Fruit fly (Drosophila melanogaster): ENCODE data around the gene Cad96Ca.

Cad96Ca gene

DNA sequence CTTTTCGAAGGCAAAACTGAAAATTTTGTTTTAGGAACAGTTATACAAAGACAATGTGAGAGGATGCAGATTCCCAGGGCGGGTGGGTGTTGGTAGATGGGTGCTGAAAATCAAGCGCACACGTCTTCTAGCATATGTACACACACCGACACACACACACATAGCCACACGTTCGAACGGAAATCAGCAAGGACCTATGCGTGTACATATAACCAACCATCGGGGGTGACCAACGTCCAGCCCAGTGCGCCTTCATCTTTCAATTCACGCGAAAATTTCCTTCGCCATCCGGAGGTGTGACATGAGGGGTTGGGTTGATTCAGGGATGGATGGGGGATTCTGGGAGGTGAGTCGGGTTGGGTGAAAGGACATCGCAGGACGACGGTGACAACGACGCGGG, 26.7 kb downstream of the Cad96Ca start:
- no peak for TF ChIP-seq noc (tag; optimal IDR thresholded peaks at IDR 0.05)

DNA sequence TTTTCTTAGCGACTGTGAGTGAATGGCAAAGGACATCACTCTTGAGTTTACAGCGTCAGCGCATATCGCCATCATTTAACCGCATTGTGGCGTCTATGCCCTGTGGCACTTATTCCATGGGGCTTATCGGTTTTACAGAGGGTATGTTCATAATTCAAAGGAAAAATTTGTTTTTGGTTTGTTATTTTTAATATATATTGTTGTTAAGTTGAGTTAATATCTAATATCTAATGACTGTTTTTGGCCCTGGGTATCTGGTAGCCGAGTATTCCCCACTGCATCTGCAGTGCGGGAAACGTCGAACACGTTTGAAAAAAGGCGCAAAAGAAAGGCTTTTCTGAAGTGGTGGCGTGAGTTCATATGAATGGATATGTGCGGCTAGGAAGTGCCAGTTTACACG, 29.6 kb downstream of the Cad96Ca start:
- TF ChIP-seq noc (tag; optimal IDR thresholded peaks at IDR 0.05): no peak

DNA sequence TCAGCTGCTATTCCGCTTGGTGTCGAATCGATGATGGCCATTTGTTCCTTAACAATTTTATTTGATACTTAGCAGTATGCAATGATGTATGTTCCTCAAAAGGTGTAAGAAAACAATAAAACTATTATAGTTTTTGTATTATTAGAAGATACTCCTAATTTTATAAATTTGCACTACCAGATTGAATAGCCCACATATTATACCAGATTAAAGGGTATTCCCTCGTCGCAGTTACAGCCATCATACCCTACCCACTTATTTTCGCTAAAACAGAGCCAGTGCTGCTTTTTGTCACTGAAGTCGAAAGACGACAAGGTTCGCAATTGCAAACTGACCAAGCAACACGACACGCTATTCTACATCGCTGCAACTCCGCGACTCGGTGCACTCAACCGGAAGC, 30.7 kb downstream of the Cad96Ca start:
- no peak for TF ChIP-seq noc (tag; optimal IDR thresholded peaks at IDR 0.05)

DNA sequence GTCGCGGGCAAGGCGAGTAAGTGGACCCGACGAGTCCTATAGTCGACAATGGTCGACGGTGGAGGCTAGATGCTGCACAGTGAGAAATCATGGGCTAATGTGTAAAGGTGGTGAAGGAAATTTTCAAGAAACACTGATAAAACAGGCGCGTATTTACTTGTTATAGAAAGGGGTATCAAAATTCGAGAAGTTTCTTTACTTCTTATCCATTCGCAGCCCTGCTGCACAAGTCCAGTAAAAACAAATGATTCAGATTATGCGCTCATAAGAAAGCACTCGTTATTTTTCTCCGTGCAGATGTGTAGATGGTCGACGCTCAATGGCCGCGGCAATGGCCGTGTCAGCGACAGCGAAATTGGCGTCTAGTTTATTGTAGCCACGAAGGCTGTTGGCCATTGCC, 31.6 kb downstream of the Cad96Ca start:
- no peak for TF ChIP-seq noc (tag; optimal IDR thresholded peaks at IDR 0.05)

DNA sequence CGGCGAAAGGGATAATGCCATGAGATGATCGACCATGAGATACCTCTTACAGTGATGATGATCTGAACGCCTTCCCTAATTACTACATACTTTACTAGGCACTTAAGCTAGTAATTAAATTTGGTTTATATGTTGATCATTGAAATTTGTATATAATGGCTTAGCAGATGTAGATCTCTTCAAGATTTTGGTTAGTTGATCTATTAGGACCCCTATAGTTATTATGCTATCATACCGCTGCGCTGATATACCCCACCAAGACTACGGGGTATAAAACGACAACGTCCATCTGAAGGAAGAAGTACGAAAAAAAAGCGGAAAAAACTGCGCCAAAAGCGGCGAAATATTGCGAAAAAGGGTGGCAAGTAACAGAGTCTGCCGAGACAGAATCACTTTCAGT, 33.8 kb downstream of the Cad96Ca start:
- TF ChIP-seq noc (tag; optimal IDR thresholded peaks at IDR 0.05): no peak

DNA sequence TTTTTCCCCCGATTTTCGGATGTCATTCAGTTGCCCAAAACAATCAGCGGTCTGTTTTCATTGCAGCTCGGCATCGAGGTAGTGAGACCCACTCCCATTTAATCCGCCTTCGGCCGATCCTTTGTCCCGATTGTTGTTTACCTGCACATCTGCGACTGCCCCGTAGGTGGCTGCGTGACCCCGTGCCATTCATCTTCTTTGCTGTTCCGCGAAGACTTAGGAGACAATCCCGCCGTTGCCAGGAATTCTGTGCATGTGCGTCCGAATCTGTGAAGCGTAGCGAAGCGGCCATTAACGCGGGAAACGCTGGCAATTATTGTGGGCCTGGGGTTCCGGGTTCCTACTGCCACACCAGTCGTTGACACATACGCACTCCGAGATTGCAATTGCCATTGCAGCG, 35.1 kb downstream of the Cad96Ca start:
- no peak for TF ChIP-seq noc (tag; optimal IDR thresholded peaks at IDR 0.05)

DNA sequence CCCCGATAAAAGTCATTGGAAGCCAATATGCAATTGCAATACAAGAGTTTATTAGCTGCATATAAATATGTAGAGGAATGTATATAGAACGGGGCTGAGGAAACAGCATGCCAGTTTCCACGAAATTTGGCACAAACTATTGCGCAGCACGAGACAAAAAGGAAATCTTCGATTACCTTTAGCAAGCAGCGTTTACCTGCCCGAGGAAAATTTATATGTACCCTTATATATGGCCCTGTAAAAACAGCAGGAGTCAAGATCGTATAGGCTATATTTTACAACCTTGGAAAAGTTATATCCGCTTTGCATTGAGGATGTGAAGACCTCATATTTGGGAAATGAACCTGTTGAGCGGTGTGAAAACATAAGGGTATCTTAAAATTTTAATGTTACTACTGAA, 35.7 kb downstream of the Cad96Ca start:
- TF ChIP-seq noc (tag; optimal IDR thresholded peaks at IDR 0.05): no peak

DNA sequence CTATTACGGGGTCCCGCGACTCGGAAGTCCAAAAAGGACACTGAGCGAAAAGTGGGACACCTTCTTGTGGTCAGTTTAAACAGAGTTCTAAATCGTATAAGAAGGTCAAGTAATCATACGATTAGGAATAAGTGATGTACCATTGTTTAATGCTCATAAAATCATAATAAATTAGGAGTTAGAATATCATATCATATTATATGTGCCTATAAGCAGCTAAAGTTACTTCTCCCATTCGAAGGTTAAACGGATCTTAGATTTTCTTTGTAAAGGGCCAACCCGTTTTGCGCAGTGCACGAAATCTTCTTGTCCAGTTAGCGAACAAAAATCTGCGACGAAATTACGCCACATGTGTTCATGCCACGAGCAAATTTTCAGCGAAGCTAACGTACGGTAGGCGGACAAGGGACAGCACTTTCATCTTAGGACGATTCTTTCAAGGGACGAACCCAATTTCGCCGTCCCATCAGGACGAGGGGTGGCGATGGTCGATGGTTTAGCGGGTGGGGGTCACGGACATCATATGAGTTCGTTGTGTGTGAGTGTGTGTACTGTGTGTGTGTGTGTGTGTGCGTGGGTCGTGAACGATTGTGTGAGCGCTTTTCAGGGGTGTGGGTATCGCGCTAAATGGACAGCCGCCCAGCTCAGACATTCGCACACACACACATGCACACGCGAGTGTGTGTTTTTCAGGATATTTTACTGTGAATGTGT, 39.7 kb downstream of the Cad96Ca start:
- no peak for TF ChIP-seq noc (tag; optimal IDR thresholded peaks at IDR 0.05)

DNA sequence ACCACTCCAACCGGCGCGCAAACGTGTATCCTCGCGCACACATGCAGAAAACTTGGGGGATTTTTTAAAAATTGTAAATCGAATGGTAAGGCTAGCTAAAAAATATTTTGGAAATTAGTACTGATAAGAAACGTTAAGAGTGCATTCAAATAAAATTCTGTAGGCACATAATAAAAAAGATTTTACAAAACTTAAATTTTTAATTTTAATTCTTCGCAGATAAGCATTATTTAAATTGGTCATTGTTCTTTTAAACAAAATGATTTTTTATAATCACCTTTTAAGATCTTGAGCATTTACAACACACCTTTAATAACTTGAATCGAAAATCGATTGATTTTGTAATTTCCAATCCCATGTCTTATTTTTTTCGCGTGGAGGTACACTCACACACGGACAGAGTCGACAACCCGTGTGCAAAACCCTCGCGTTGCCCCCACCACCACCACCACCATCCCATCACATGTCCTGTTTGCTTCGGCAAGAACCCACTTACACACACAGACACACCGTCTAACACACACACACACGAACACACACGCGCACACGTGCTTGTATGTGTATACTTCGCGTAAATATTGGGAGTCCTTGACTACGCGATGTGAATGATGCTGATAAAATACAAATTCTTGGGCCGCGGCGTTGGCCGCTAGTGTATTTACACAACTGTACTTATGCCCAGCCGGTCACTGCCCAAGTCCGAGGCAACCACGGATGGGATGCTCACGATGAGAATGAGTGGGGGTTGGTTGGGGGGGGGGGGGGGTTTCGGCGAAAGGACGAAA, 40.5 kb downstream of the Cad96Ca start:
- no peak for TF ChIP-seq noc (tag; optimal IDR thresholded peaks at IDR 0.05)

DNA sequence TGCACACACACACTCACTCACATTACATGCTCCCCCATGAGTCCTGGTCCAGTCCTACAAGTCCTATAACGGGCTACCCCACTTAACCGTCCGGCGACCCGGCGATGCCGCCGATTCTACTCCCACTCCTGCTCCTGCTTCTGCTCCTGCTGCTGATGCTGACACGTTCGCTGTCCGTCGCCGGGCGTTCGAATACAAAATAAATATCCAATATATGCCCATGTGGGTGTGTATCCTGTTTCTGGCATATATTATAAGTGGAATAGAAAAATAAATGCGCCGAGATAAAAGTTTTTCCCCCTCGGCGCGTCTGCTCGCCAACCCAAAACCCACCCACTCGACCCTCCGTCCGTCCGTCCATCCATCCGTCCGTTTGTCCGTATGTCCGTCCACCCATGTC, 41.3 kb downstream of the Cad96Ca start:
- no peak for TF ChIP-seq noc (tag; optimal IDR thresholded peaks at IDR 0.05)

DNA sequence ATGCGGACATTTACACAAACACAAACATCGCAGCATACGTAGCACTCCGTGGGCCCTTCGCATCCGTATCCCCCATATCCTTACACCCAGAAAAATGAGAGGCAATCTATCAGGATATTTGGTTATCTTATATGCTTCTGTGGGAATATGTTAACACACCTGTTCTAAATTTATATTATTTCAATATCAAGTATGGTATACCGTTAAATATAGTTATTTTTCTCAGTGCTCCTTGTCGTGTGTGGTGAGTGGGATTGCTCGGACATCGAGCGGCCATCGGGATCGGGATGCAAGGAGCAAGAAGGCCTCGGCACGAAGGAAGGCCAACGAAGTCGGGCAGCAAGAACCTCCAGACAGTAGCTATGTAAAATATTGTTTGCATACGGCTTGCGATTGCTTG, 46.6 kb downstream of the Cad96Ca start:
- no peak for TF ChIP-seq noc (tag; optimal IDR thresholded peaks at IDR 0.05)

DNA sequence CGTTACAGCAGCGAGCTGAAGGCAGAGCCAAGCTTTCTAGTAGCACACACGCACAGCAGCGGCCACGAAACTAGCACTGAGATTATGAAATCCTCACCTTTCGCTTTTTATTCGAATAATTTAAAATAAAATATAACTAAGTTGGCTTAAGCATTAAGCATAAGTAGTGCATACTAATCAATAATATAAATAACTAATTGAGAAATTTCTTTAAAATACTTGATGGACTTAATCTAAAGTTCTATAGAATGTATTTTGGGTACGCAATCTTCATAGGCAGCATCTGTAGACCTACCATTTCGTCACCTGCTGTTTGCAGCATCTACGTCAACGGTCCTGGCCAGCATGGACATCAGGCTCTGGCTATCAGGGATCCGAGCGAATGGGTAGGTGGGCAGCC, 55.7 kb downstream of the Cad96Ca start:
- no peak for TF ChIP-seq noc (tag; optimal IDR thresholded peaks at IDR 0.05)

Measured in whole organism, larva.